Worm (Caenorhabditis elegans) whole organism, early embryonic: ENCODE data around the gene F23H11.7.

Experiments
- B0310.2 ChIP-seq: sonication (generic microtip); optimal IDR thresholded peaks from 2 replicates; lab custom pipeline; 2016; ENCODE audit warnings: mild to moderate bottlenecking, missing genetic modification characterization, missing compliant biosample characterization
- F13C5.2 ChIP-seq: sonication (generic microtip); optimal IDR thresholded peaks from 2 replicates; lab custom pipeline; 2017; ENCODE audit warnings: mild to moderate bottlenecking, missing genetic modification characterization, inconsistent platforms, missing compliant biosample characterization
- aly-1 ChIP-seq: sonication (generic microtip); optimal IDR thresholded peaks from 2 replicates; lab custom pipeline; 2016; ENCODE audit warnings: missing genetic modification characterization, missing compliant biosample characterization
- ama-1 ChIP-seq: fragments of 150-350 bp; optimal IDR thresholded peaks from 2 replicates; lab custom pipeline; 2014
- ceh-13 ChIP-seq: fragments of 200-800 bp; sonication (Bioruptor generic); optimal IDR thresholded peaks from 2 replicates; lab custom pipeline; 2018; ENCODE audit warnings: mild to moderate bottlenecking, missing genetic modification characterization, missing compliant biosample characterization
- ceh-36 ChIP-seq: sonication (generic microtip); optimal IDR thresholded peaks from 2 replicates; lab custom pipeline; 2016; ENCODE audit warnings: missing genetic modification characterization, inconsistent platforms, missing compliant biosample characterization
- ets-7 ChIP-seq: sonication (generic microtip); optimal IDR thresholded peaks from 2 replicates; lab custom pipeline; 2016; ENCODE audit warnings: missing genotype, missing genetic modification characterization, missing compliant biosample characterization
- flt-1 ChIP-seq: fragments of 200-800 bp; sonication (Bioruptor generic); IDR thresholded peaks from 2 replicates; pipeline ENCODE4 v1.3.6; 2022; ENCODE audit warnings: missing genetic modification characterization, missing compliant biosample characterization
- hmbx-1 ChIP-seq: sonication (generic microtip); optimal IDR thresholded peaks from 2 replicates; lab custom pipeline; 2016; ENCODE audit warnings: mild to moderate bottlenecking, missing genetic modification characterization, missing compliant biosample characterization
- hmg-4 ChIP-seq: fragments of 200-800 bp; sonication (Bioruptor generic); optimal IDR thresholded peaks from 2 replicates; lab custom pipeline; 2018; ENCODE audit warnings: mild to moderate bottlenecking, missing genetic modification characterization, missing compliant biosample characterization
- hnd-1 ChIP-seq: sonication (generic microtip); optimal IDR thresholded peaks from 2 replicates; lab custom pipeline; 2016; ENCODE audit warnings: missing genetic modification characterization, missing compliant biosample characterization
- pes-1 ChIP-seq: fragments of 200-800 bp; sonication (Bioruptor generic); IDR thresholded peaks from 2 replicates; pipeline ENCODE4 v1.3.6; 2022; ENCODE audit warnings: missing genetic modification reagents, missing genetic modification characterization, missing compliant biosample characterization
- scrt-1 ChIP-seq: fragments of 200-800 bp; sonication (Bioruptor generic); IDR thresholded peaks from 2 replicates; pipeline ENCODE4 v1.3.6; 2022; ENCODE audit warnings: missing genetic modification characterization, missing compliant biosample characterization
- sea-1 ChIP-seq: fragments of 200-800 bp; sonication (Bioruptor generic); conservative IDR thresholded peaks from 2 replicates; pipeline ENCODE4 v1.3.6; 2022; ENCODE audit warnings: missing genetic modification characterization, missing compliant biosample characterization
- tbx-11 ChIP-seq: fragments of 200-800 bp; sonication (Bioruptor generic); IDR thresholded peaks from 2 replicates; pipeline ENCODE4 v1.3.6; 2022; ENCODE audit warnings: missing genetic modification characterization, missing compliant biosample characterization
- tbx-37 ChIP-seq: fragments of 200-800 bp; sonication (Bioruptor generic); conservative IDR thresholded peaks from 2 replicates; pipeline ENCODE4 v1.3.6; 2022; ENCODE audit warnings: missing genetic modification reagents, missing genetic modification characterization, missing compliant biosample characterization
- tra-4 ChIP-seq: sonication (generic microtip); optimal IDR thresholded peaks from 2 replicates; lab custom pipeline; 2017; ENCODE audit warnings: missing genetic modification characterization, missing compliant biosample characterization

Gene F23H11.7

ce11 chrIII:919322-919721 lies at the start of gene F23H11.7:
Gene F23H11.7 (minus strand): TSS chrIII:919422.
- TF ChIP-seq hmg-4 (GFP tag; lab: Kevin White, UChicago) (no peak), hmbx-1 (tag; lab: Kevin White, UChicago) (no peak), B0310.2 (no peak), ceh-36 (tag; lab: Kevin White, UChicago) (no peak), sea-1 (GFP tag; lab: Robert Waterston, UW) (no peak), aly-1 (tag; lab: Kevin White, UChicago) (no peak), pes-1 (GFP tag; lab: Robert Waterston, UW) (no peak), tbx-11 (GFP tag; lab: Robert Waterston, UW) (no peak), flt-1 (no peak), F13C5.2 (tag; lab: Kevin White, UChicago) (no peak), hnd-1 (tag; lab: Kevin White, UChicago) (no peak), ceh-13 (GFP tag; lab: Kevin White, UChicago) (no peak), tra-4 (no peak), ets-7 (no peak), scrt-1 (GFP tag; lab: Robert Waterston, UW) (no peak), tbx-37 (GFP tag; lab: Robert Waterston, UW) (no peak), ama-1 (no peak)

- TF ChIP-seq F13C5.2 (tag; lab: Kevin White, UChicago) (no peak), sea-1 (GFP tag; lab: Robert Waterston, UW) (no peak), aly-1 (tag; lab: Kevin White, UChicago) (no peak), scrt-1 (GFP tag; lab: Robert Waterston, UW) (no peak), hmg-4 (GFP tag; lab: Kevin White, UChicago) (no peak), ceh-13 (GFP tag; lab: Kevin White, UChicago) (no peak), tra-4 (no peak), ets-7 (no peak), tbx-11 (GFP tag; lab: Robert Waterston, UW) (no peak), hnd-1 (tag; lab: Kevin White, UChicago) (no peak), hmbx-1 (tag; lab: Kevin White, UChicago) (no peak), ama-1 (no peak), ceh-36 (tag; lab: Kevin White, UChicago) (no peak), B0310.2 (no peak), tbx-37 (GFP tag; lab: Robert Waterston, UW) (no peak), flt-1 (no peak), pes-1 (GFP tag; lab: Robert Waterston, UW) (no peak)
Measured at ce11 chrIII:966259-966658, 47.0 kb upstream of the F23H11.7 start.

ce11 chrIII:964637-965036 lies 45.4 kb upstream of the F23H11.7 start:
- TF ChIP-seq ama-1 (no peak), flt-1 (no peak), hnd-1 (tag; lab: Kevin White, UChicago) (no peak), ceh-36 (tag; lab: Kevin White, UChicago) (no peak), ets-7 (no peak), aly-1 (tag; lab: Kevin White, UChicago) (no peak), scrt-1 (GFP tag; lab: Robert Waterston, UW) (no peak), hmg-4 (GFP tag; lab: Kevin White, UChicago) (no peak)

ce11 chrIII:961948-962347 lies 42.7 kb upstream of the F23H11.7 start, which contains the start of gene fbxa-51:
Gene fbxa-51 (plus strand): TSS chrIII:962269.
- TF ChIP-seq ama-1 (no peak), hnd-1 (tag; lab: Kevin White, UChicago) (no peak), ceh-36 (tag; lab: Kevin White, UChicago) (no peak), B0310.2 (no peak), ets-7 (no peak), flt-1 (no peak), tra-4 (no peak), hmg-4 (GFP tag; lab: Kevin White, UChicago) (no peak), scrt-1 (GFP tag; lab: Robert Waterston, UW) (no peak), F13C5.2 (tag; lab: Kevin White, UChicago) (no peak), pes-1 (GFP tag; lab: Robert Waterston, UW) (no peak), tbx-37 (GFP tag; lab: Robert Waterston, UW) (no peak)

ce11 chrIII:955981-956380 lies 36.8 kb upstream of the F23H11.7 start, which contains the start of gene fbxa-54:
Gene fbxa-54 (plus strand): TSS chrIII:956334.
- TF ChIP-seq hmbx-1 (tag; lab: Kevin White, UChicago) (no peak), pes-1 (GFP tag; lab: Robert Waterston, UW) (no peak), tbx-11 (GFP tag; lab: Robert Waterston, UW) (no peak), sea-1 (GFP tag; lab: Robert Waterston, UW) (no peak), scrt-1 (GFP tag; lab: Robert Waterston, UW) (no peak), hnd-1 (tag; lab: Kevin White, UChicago) (no peak), tbx-37 (GFP tag; lab: Robert Waterston, UW) (no peak), F13C5.2 (tag; lab: Kevin White, UChicago) (no peak), B0310.2 (no peak), ceh-36 (tag; lab: Kevin White, UChicago) (no peak), ama-1 (no peak), tra-4 (no peak), aly-1 (tag; lab: Kevin White, UChicago) (no peak)

- TF ChIP-seq ceh-13 (GFP tag; lab: Kevin White, UChicago) (no peak), scrt-1 (GFP tag; lab: Robert Waterston, UW) (no peak), tra-4 (no peak), ceh-36 (tag; lab: Kevin White, UChicago) (no peak), pes-1 (GFP tag; lab: Robert Waterston, UW) (no peak), sea-1 (GFP tag; lab: Robert Waterston, UW) (no peak), flt-1 (no peak), B0310.2 (no peak), aly-1 (tag; lab: Kevin White, UChicago) (no peak), tbx-11 (GFP tag; lab: Robert Waterston, UW) (no peak), hmg-4 (GFP tag; lab: Kevin White, UChicago) (no peak), tbx-37 (GFP tag; lab: Robert Waterston, UW) (no peak), F13C5.2 (tag; lab: Kevin White, UChicago) (no peak), ama-1 (no peak), hmbx-1 (tag; lab: Kevin White, UChicago) (no peak), hnd-1 (tag; lab: Kevin White, UChicago) (no peak)
Measured at ce11 chrIII:954553-954952, 35.3 kb upstream of the F23H11.7 start, which contains the start of the genes T12B5.15 and T12B5.14. Gene T12B5.15 (minus strand): TSS chrIII:954653. Gene T12B5.14 (plus strand): TSS chrIII:954873.

ce11 chrIII:952184-952583 lies 33.0 kb upstream of the F23H11.7 start, which contains the start of gene fbxa-10:
Gene fbxa-10 (plus strand): TSS chrIII:952390.
- TF ChIP-seq hnd-1 (tag; lab: Kevin White, UChicago), result no peak
- no peak for TF ChIP-seq sea-1 (GFP tag; lab: Robert Waterston, UW)
- TF ChIP-seq tra-4, result no peak
- no peak for TF ChIP-seq scrt-1 (GFP tag; lab: Robert Waterston, UW)
- TF ChIP-seq ama-1, result no peak
- TF ChIP-seq F13C5.2 (tag; lab: Kevin White, UChicago), result no peak
- TF ChIP-seq flt-1, result no peak
- TF ChIP-seq hmg-4 (GFP tag; lab: Kevin White, UChicago), result no peak
- TF ChIP-seq ceh-13 (GFP tag; lab: Kevin White, UChicago), result no peak
- TF ChIP-seq aly-1 (tag; lab: Kevin White, UChicago), result no peak
- no peak for TF ChIP-seq ceh-36 (tag; lab: Kevin White, UChicago)
- no peak for TF ChIP-seq ets-7
- TF ChIP-seq hmbx-1 (tag; lab: Kevin White, UChicago), result no peak
